Worm (Caenorhabditis elegans) whole organism, young adult: ENCODE data around the gene srd-43.

ENCODE experiments used
- F49E8.2 ChIP-seq: sonication (generic microtip); optimal IDR thresholded peaks from 3 replicates; lab custom pipeline; 2017; ENCODE audit warnings: missing genetic modification characterization, mild to moderate bottlenecking, missing compliant biosample characterization, antibody characterized with exemption, moderate library complexity; ENCODE audit not compliant: insufficient read depth
- ama-1 ChIP-seq, 3 experiments: fragments of 150-350 bp in 1 of 3; sonication (generic microtip) in 2 of 3; optimal IDR thresholded peaks; 2 replicates each; lab custom pipeline; 2014 to 2018; ENCODE audit warnings: missing biosample characterization in 2 of 3, missing genetic modification characterization in 2 of 3, missing genetic modification reagents in 2 of 3
- dox-1 ChIP-seq: fragments of 200-800 bp; sonication (Bioruptor generic); IDR thresholded peaks from 2 replicates; pipeline ENCODE4 v1.3.6; 2022; ENCODE audit warnings: missing genetic modification reagents, missing genetic modification characterization, missing compliant biosample characterization
- egrh-3 ChIP-seq: fragments of 200-800 bp; sonication (Bioruptor generic); IDR thresholded peaks from 2 replicates; pipeline ENCODE4 v1.3.6; 2022; ENCODE audit warnings: missing genetic modification reagents, missing genetic modification characterization, missing compliant biosample characterization
- nhr-90 ChIP-seq: sonication (generic microtip); optimal IDR thresholded peaks from 2 replicates; lab custom pipeline; 2016; ENCODE audit warnings: missing genotype, mild to moderate bottlenecking, missing genetic modification characterization, missing compliant biosample characterization
- sea-2 ChIP-seq: fragments of 200-800 bp; sonication (Bioruptor generic); IDR thresholded peaks from 2 replicates; pipeline ENCODE4 v1.3.6; 2022; ENCODE audit warnings: missing genetic modification characterization, missing compliant biosample characterization
- snpc-3.4 ChIP-seq: sonication (generic microtip); optimal IDR thresholded peaks from 2 replicates; lab custom pipeline; 2017; ENCODE audit warnings: missing genetic modification characterization, mild to moderate bottlenecking, missing compliant biosample characterization, antibody characterized with exemption, moderate library complexity, missing genotype, missing genetic modification reagents

- no peak for TF ChIP-seq sea-2 (GFP tag; lab: Robert Waterston, UW)
- TF ChIP-seq dox-1 (GFP tag; lab: Robert Waterston, UW) = no peak
- TF ChIP-seq F49E8.2 (tag; lab: Kevin White, UChicago) = no peak
- no peak for TF ChIP-seq snpc-3.4
- TF ChIP-seq egrh-3 (GFP tag; lab: Robert Waterston, UW) = no peak
- TF ChIP-seq ama-1 (optimal IDR thresholded peaks at IDR 0.05; lab: Kevin White, UChicago) = no peak
- TF ChIP-seq ama-1 (GFP tag; optimal IDR thresholded peaks at IDR 0.05; lab: Kevin White, UChicago) = no peak
- no peak for TF ChIP-seq nhr-90
Observed at ce11 chrX:13315093-13315492, 9.4 kb upstream of the srd-43 start.
